Worm (Caenorhabditis elegans) whole organism, mixed stage, embryonic: Measurements from ENCODE around the gene H20J04.9.

Source experiments
- ceh-83 ChIP-seq: fragments of 200-800 bp; sonication (Bioruptor generic); optimal IDR thresholded peaks from 2 replicates; lab custom pipeline; 2018; ENCODE audit warnings: mild to moderate bottlenecking, missing genetic modification characterization, missing compliant biosample characterization
- snpc-4 ChIP-seq: fragments of 150-350 bp; optimal IDR thresholded peaks from 2 replicates; lab custom pipeline; 2014; ENCODE audit warnings: missing biosample characterization, missing genetic modification characterization

DNA sequence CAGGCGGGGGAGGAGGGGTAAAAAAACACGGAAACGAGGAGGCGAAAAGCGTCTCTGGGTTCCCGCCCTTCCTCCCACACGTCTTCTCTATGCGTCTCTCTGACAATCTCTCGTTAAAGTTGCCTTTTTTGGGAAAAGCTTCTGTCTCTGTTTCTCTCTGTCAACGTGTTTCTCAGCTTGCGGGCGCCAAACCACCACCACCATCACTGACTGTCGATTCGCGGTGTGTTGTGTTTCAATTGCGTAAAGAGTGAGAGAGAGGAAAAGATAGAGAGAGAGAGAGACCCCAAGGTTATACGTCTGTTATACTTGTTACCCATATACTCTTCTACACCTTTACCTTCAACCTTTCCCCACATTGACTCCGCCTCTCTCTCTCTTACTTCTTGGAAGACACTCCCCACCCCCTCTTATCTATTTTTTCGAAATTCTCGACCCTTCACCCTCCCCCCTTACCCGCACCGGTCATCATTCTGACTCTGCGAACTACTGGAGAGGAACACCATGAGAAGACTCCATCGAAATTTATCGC lies 41.6 kb downstream of the H20J04.9 start, which contains the start of gene mlt-7:
- TF ChIP-seq snpc-4 (tag; lab: Kevin White, UChicago): no peak
- TF ChIP-seq ceh-83 (GFP tag; lab: Kevin White, UChicago): no peak
